Worm (Caenorhabditis elegans): ENCODE data around the gene gst-40.

ce11 chrIV:807027-807516, 46.8 kb downstream of the gst-40 start, which contains the start of gene Y55F3BL.6:
- TF ChIP-seq cog-1 (tag; optimal IDR thresholded peaks at IDR 0.05) (no peak), ref-1 (GFP tag; conservative IDR thresholded peaks at IDR 0.05) (no peak), tab-1 (GFP tag; IDR thresholded peaks at IDR 0.05) (no peak), flt-1 (GFP tag; IDR thresholded peaks at IDR 0.05) (no peak), med-1 (GFP tag; optimal IDR thresholded peaks at IDR 0.05; ENCODE audit: insufficient read depth) (no peak)

Data from whole organism, midembryonic.